Fruit fly (Drosophila melanogaster) whole organism, prepupa: ENCODE results near the gene ksr.

ENCODE experiments used
- Blimp-1 ChIP-seq: fragments of 200-800 bp; sonication (Bioruptor generic); optimal IDR thresholded peaks from 3 replicates; lab custom pipeline; 2017; ENCODE audit warnings: missing biosample characterization, missing genetic modification characterization, mild to moderate bottlenecking, moderate library complexity, missing genetic modification reagents
- CG10631 ChIP-seq: fragments of 200-800 bp; sonication (Bioruptor generic); optimal IDR thresholded peaks from 2 replicates; lab custom pipeline; 2016; ENCODE audit warnings: missing biosample characterization, missing genetic modification characterization
- CG11294 ChIP-seq: fragments of 200-800 bp; sonication (Bioruptor generic); IDR thresholded peaks from 2 replicates; pipeline ENCODE4 v1.3.6; 2022; ENCODE audit warnings: missing biosample characterization, missing genetic modification characterization
- CG11902 ChIP-seq: fragments of 200-800 bp; sonication (Bioruptor generic); optimal IDR thresholded peaks from 3 replicates; lab custom pipeline; 2016; ENCODE audit warnings: missing biosample characterization, missing genetic modification characterization
- CG15336 ChIP-seq: fragments of 200-800 bp; sonication (Bioruptor generic); IDR thresholded peaks from 2 replicates; pipeline ENCODE4 v1.3.6; 2022; ENCODE audit warnings: missing biosample characterization, missing genetic modification characterization
- CG16779 ChIP-seq: fragments of 200-800 bp; sonication (Bioruptor generic); optimal IDR thresholded peaks from 3 replicates; lab custom pipeline; 2017; ENCODE audit warnings: missing biosample characterization, mild to moderate bottlenecking, missing genetic modification characterization
- CG3032 ChIP-seq: fragments of 200-800 bp; optimal IDR thresholded peaks from 2 replicates; lab custom pipeline; 2019; ENCODE audit warnings: missing biosample characterization, mild to moderate bottlenecking, missing genetic modification characterization, moderate library complexity
- CG31627 ChIP-seq: fragments of 200-800 bp; sonication (Bioruptor generic); optimal IDR thresholded peaks from 3 replicates; lab custom pipeline; 2016; ENCODE audit warnings: missing biosample characterization, missing genetic modification characterization
- CG3919 ChIP-seq: fragments of 200-800 bp; sonication (Bioruptor generic); optimal IDR thresholded peaks from 3 replicates; lab custom pipeline; 2016; ENCODE audit warnings: missing biosample characterization, missing genetic modification characterization
- CG6163 ChIP-seq: fragments of 200-800 bp; sonication (Bioruptor generic); IDR thresholded peaks from 3 replicates; pipeline ENCODE4 v1.3.6; 2022; ENCODE audit warnings: missing biosample characterization, missing genetic modification characterization
- CG6276 ChIP-seq: fragments of 200-800 bp; sonication (Bioruptor generic); optimal IDR thresholded peaks from 2 replicates; lab custom pipeline; 2017; ENCODE audit warnings: missing biosample characterization, mild to moderate bottlenecking, missing genetic modification characterization
- CG6854 ChIP-seq: fragments of 200-800 bp; sonication (Bioruptor generic); optimal IDR thresholded peaks from 2 replicates; lab custom pipeline; 2017; ENCODE audit warnings: missing biosample characterization, mild to moderate bottlenecking, missing genetic modification characterization
- CG7368 ChIP-seq: fragments of 200-800 bp; sonication (Bioruptor generic); optimal IDR thresholded peaks from 3 replicates; lab custom pipeline; 2016; ENCODE audit warnings: missing biosample characterization, missing genetic modification characterization
- CG8119 ChIP-seq: fragments of 200-800 bp; sonication (Bioruptor generic); IDR thresholded peaks from 3 replicates; pipeline ENCODE4 v1.3.6; 2022; ENCODE audit warnings: missing biosample characterization, missing genetic modification characterization
- CG8319 ChIP-seq: fragments of 200-800 bp; sonication (Bioruptor generic); optimal IDR thresholded peaks from 3 replicates; lab custom pipeline; 2016; ENCODE audit warnings: missing biosample characterization, missing genetic modification characterization
- CG8632 ChIP-seq: fragments of 200-800 bp; sonication (Bioruptor generic); optimal IDR thresholded peaks from 3 replicates; lab custom pipeline; 2016; ENCODE audit warnings: missing biosample characterization, missing genetic modification characterization
- CG9139 ChIP-seq: fragments of 200-800 bp; sonication (Bioruptor generic); optimal IDR thresholded peaks from 3 replicates; lab custom pipeline; 2017; ENCODE audit warnings: missing biosample characterization, mild to moderate bottlenecking, missing genetic modification characterization
- Eip75B ChIP-seq: fragments of 200-800 bp; sonication (Bioruptor generic); optimal IDR thresholded peaks from 3 replicates; lab custom pipeline; 2016; ENCODE audit warnings: missing biosample characterization, missing genetic modification characterization
- Eip78C ChIP-seq: fragments of 200-800 bp; sonication (Bioruptor generic); peaks from one replicate; lab custom pipeline; 2016; ENCODE audit warnings: missing biosample characterization, missing genetic modification characterization
- Eip93F ChIP-seq: fragments of 200-800 bp; sonication (Bioruptor generic); optimal IDR thresholded peaks from 2 replicates; lab custom pipeline; 2016; ENCODE audit warnings: missing biosample characterization, mild to moderate bottlenecking, missing genetic modification characterization
- Ets21C ChIP-seq: fragments of 200-800 bp; sonication (Bioruptor generic); optimal IDR thresholded peaks from 3 replicates; lab custom pipeline; 2016; ENCODE audit warnings: missing biosample characterization, missing genetic modification characterization
- Hr39 ChIP-seq: fragments of 200-800 bp; sonication (Bioruptor generic); optimal IDR thresholded peaks from 2 replicates; lab custom pipeline; 2016; ENCODE audit warnings: missing biosample characterization, missing genetic modification characterization
- Lpt ChIP-seq: fragments of 200-800 bp; sonication (Bioruptor generic); optimal IDR thresholded peaks from 3 replicates; lab custom pipeline; 2016; ENCODE audit warnings: missing biosample characterization, missing genetic modification characterization
- Met ChIP-seq: fragments of 200-800 bp; sonication (Bioruptor generic); optimal IDR thresholded peaks from 3 replicates; lab custom pipeline; 2016; ENCODE audit warnings: missing biosample characterization, missing genetic modification characterization
- Smox ChIP-seq: fragments of 200-800 bp; sonication (Bioruptor generic); optimal IDR thresholded peaks from 3 replicates; lab custom pipeline; 2016; ENCODE audit warnings: missing biosample characterization, missing genetic modification characterization
- Sox14 ChIP-seq: fragments of 200-800 bp; sonication (Bioruptor generic); optimal IDR thresholded peaks from 3 replicates; lab custom pipeline; 2016; ENCODE audit warnings: missing biosample characterization, missing genetic modification characterization
- Sox15 ChIP-seq: fragments of 200-800 bp; sonication (Bioruptor generic); optimal IDR thresholded peaks from 3 replicates; lab custom pipeline; 2016; ENCODE audit warnings: missing biosample characterization, missing genetic modification characterization
- achi ChIP-seq: fragments of 200-800 bp; sonication (Bioruptor generic); optimal IDR thresholded peaks from 3 replicates; lab custom pipeline; 2016; ENCODE audit warnings: missing biosample characterization, missing genetic modification characterization
- acj6 ChIP-seq: fragments of 200-800 bp; sonication (Bioruptor generic); optimal IDR thresholded peaks from 3 replicates; lab custom pipeline; 2016; ENCODE audit warnings: missing biosample characterization, missing genetic modification characterization
- cyc ChIP-seq: fragments of 200-800 bp; sonication (Bioruptor generic); optimal IDR thresholded peaks from 3 replicates; lab custom pipeline; 2016; ENCODE audit warnings: missing biosample characterization, missing genetic modification characterization
- dac ChIP-seq: fragments of 200-800 bp; sonication (Bioruptor generic); optimal IDR thresholded peaks from 2 replicates; lab custom pipeline; 2017; ENCODE audit warnings: missing biosample characterization, mild to moderate bottlenecking, missing genetic modification characterization
- eg ChIP-seq: fragments of 200-800 bp; sonication (Bioruptor generic); IDR thresholded peaks from 3 replicates; pipeline ENCODE4 v1.3.6; 2022; ENCODE audit warnings: missing biosample characterization, missing genetic modification characterization
- esn ChIP-seq: fragments of 200-800 bp; sonication (Bioruptor generic); optimal IDR thresholded peaks from 2 replicates; lab custom pipeline; 2016; ENCODE audit warnings: missing biosample characterization, mild to moderate bottlenecking, missing genetic modification characterization, moderate library complexity
- fd85E ChIP-seq: fragments of 200-800 bp; sonication (Bioruptor generic); optimal IDR thresholded peaks from 3 replicates; lab custom pipeline; 2016; ENCODE audit warnings: missing biosample characterization, missing genetic modification characterization
- lz ChIP-seq: fragments of 200-800 bp; sonication (Bioruptor generic); optimal IDR thresholded peaks from 3 replicates; lab custom pipeline; 2016; ENCODE audit warnings: missing biosample characterization, missing genetic modification characterization
- net ChIP-seq: fragments of 200-800 bp; sonication (Bioruptor generic); optimal IDR thresholded peaks from 3 replicates; lab custom pipeline; 2016; ENCODE audit warnings: missing biosample characterization, missing genetic modification characterization
- pdm3 ChIP-seq: fragments of 200-800 bp; sonication (Bioruptor generic); optimal IDR thresholded peaks from 3 replicates; lab custom pipeline; 2016; ENCODE audit warnings: missing biosample characterization, missing genetic modification characterization
- salr ChIP-seq, 2 experiments: fragments of 200-800 bp; sonication (Bioruptor generic); optimal IDR thresholded peaks; 3 replicates each; lab custom pipeline; 2016 to 2018; ENCODE audit warnings: missing biosample characterization in 2 of 2, missing genetic modification characterization in 2 of 2, mild to moderate bottlenecking in 1 of 2
- ss ChIP-seq, 2 experiments: fragments of 200-800 bp; sonication (Bioruptor generic); optimal IDR thresholded peaks; 2 replicates in 1 of 2; 3 replicates in 1 of 2; lab custom pipeline; 2017 to 2018; ENCODE audit warnings: mild to moderate bottlenecking in 2 of 2, missing biosample characterization in 2 of 2, missing genetic modification characterization in 2 of 2, moderate library complexity in 1 of 2
- svp ChIP-seq: fragments of 200-800 bp; sonication (Bioruptor generic); peaks from one replicate; lab custom pipeline; 2016; ENCODE audit warnings: missing biosample characterization, missing genetic modification characterization
- topi ChIP-seq: fragments of 200-800 bp; sonication (Bioruptor generic); optimal IDR thresholded peaks from 3 replicates; lab custom pipeline; 2016; ENCODE audit warnings: missing biosample characterization, missing genetic modification characterization

Gene ksr

DNA sequence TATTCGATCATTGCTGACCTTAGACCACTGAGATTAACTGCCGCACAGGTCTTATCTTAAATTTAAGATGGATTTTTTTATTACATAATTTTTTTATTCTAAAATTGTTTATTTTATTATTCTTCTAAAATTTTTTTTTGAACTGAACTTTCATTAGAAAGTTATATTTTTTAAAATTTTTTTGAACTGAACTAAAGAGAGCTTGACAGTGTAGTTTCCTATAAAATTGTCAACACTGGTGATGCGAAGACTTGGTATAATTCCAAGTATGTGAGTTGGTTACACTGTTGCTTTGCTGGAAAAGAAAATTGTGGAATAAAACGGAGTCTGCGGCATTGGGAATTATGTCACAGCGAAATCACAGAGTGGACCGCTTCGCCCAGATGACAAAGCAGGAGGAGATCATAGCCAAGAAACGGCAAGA lies 1.6 kb upstream of the ksr start, which contains the start of gene CG31550 (continued):
- no peak for TF ChIP-seq Met (GFP tag; lab: Kevin White, UChicago)
- no peak for TF ChIP-seq svp (GFP tag; lab: Kevin White, UChicago)
- TF ChIP-seq CG6276, result no peak
- TF ChIP-seq CG6854 (GFP tag; lab: Kevin White, UChicago), result peak; percentile 14
- peak; percentile 18 for TF ChIP-seq Lpt (GFP tag; lab: Kevin White, UChicago)
- TF ChIP-seq Eip93F, result no peak
- TF ChIP-seq Hr39 (GFP tag; lab: Kevin White, UChicago), result peak; percentile 55
- peak; percentile 39 for TF ChIP-seq Sox15
- TF ChIP-seq CG11902 (GFP tag; lab: Kevin White, UChicago), result peak; percentile 28
- peak; percentile 52; the same call in 1 of the 3 replicates for TF ChIP-seq CG6163 (GFP tag; lab: Robert Waterston, UW)
- TF ChIP-seq Eip75B, result no peak
- no peak for TF ChIP-seq Ets21C
- TF ChIP-seq net, result peak; percentile 46
- no peak for TF ChIP-seq fd85E (GFP tag; lab: Kevin White, UChicago)
- no peak for TF ChIP-seq pdm3 (GFP tag; lab: Kevin White, UChicago)
- TF ChIP-seq Blimp-1 (GFP tag; lab: Kevin White, UChicago), result no peak
- peak; percentile 57 for TF ChIP-seq topi (GFP tag; lab: Kevin White, UChicago)
- peak; percentile 66 for TF ChIP-seq eg (GFP tag; lab: Robert Waterston, UW)
- peak; percentile 72 for TF ChIP-seq CG8119 (GFP tag; lab: Robert Waterston, UW)
- peak; percentile 58 for TF ChIP-seq acj6 (GFP tag; lab: Kevin White, UChicago)
- no peak for TF ChIP-seq CG3919 (GFP tag; lab: Kevin White, UChicago)
- peak; percentile 69 for TF ChIP-seq CG3032 (tag; lab: Kevin White, UChicago)
- no peak for TF ChIP-seq CG16779 (tag; lab: Kevin White, UChicago)
- TF ChIP-seq CG11294, result peak; percentile 12; the same call in 1 of the 2 replicates
- TF ChIP-seq dac, result no peak
- peak; percentile 58 for TF ChIP-seq cyc (GFP tag; lab: Kevin White, UChicago)
- TF ChIP-seq achi (GFP tag; lab: Kevin White, UChicago), result no peak
- peak; percentile 73 for TF ChIP-seq CG10631 (GFP tag; lab: Kevin White, UChicago)
- peak; percentile 47 for TF ChIP-seq CG8632 (GFP tag; lab: Kevin White, UChicago)
- no peak for TF ChIP-seq CG9139
- no peak for TF ChIP-seq salr (GFP tag; optimal IDR thresholded peaks at IDR 0.05; lab: Kevin White, UChicago)
- TF ChIP-seq Smox, result peak; percentile 38
- TF ChIP-seq, all 60 proteins: peak for 24

- TF ChIP-seq Eip78C (GFP tag; lab: Kevin White, UChicago) (no peak), Sox14 (GFP tag; lab: Kevin White, UChicago) (no peak), CG7368 (GFP tag; lab: Kevin White, UChicago) (no peak), CG6163 (GFP tag; lab: Robert Waterston, UW) (no peak), CG3919 (GFP tag; lab: Kevin White, UChicago) (no peak), topi (GFP tag; lab: Kevin White, UChicago) (no peak), svp (GFP tag; lab: Kevin White, UChicago) (no peak), dac (no peak)
These were observed 916 bp downstream of the ksr start for dm6 chr3R:5482790-5483189.

DNA sequence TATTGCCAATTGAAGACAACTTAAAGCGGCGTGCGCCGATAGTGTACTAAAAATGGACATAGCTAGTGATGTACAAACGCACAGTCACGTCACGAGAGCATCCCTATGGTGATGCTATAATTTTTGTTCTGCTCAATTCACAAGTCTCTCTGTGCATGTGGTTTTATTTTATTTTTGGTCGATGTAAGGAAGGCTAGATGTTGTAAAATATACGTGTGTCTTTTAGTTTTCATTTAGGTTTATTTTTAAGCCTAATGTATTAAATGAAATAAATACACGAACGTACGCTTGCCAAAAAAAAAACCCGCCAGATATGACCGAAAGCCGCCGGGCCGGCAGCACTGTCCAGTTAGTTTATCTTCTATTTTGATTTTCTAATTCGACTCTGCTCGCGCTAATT lies 9.2 kb downstream of the ksr start, which contains the start of the genes CG45100, HDAC3 and Hcs:
CG45100 (minus strand) TSS at position 50 of the 400 bp plus-strand sequence.
HDAC3 (minus strand) TSS at position 50 of the 400 bp plus-strand sequence.
Hcs (plus strand) TSS at position 349 of the 400 bp plus-strand sequence.
- TF ChIP-seq eg (GFP tag; lab: Robert Waterston, UW), result 0 out of 3 replicates have a peak, but pooled peaks have one; percentile 10
- no peak for TF ChIP-seq CG3032 (tag; lab: Kevin White, UChicago)
- TF ChIP-seq lz (GFP tag; lab: Kevin White, UChicago), result peak; percentile 55
- no peak for TF ChIP-seq Hr39 (GFP tag; lab: Kevin White, UChicago)
- TF ChIP-seq Eip75B, result no peak
- 0 out of 2 replicates have a peak, but pooled peaks have one; percentile 24 for TF ChIP-seq CG15336
- no peak for TF ChIP-seq ss (GFP tag; optimal IDR thresholded peaks at IDR 0.05; lab: Kevin White, UChicago)
- no peak for TF ChIP-seq Smox
- TF ChIP-seq CG6854 (GFP tag; lab: Kevin White, UChicago), result no peak
- TF ChIP-seq esn, result peak; percentile 61
- peak; percentile 55 for TF ChIP-seq CG31627 (GFP tag; lab: Kevin White, UChicago)
- no peak for TF ChIP-seq CG9139
- TF ChIP-seq CG11902 (GFP tag; lab: Kevin White, UChicago), result peak; percentile 20
- TF ChIP-seq CG8319, result no peak
- TF ChIP-seq, all 60 proteins: peak for 6
